Worm (Caenorhabditis elegans) whole organism, dauer: ENCODE data around the gene trpp-4.
"Not testable (repeated sequence)": the region's sequence is repeated elsewhere in the genome, so short reads cannot be mapped to it uniquely, and the experiment has no call there.

Experiments
- unc-62 ChIP-seq: sonication (generic microtip); optimal IDR thresholded peaks from 2 replicates; lab custom pipeline; 2017; ENCODE audit warnings: missing biosample characterization, missing genetic modification reagents, missing genetic modification characterization

The trpp-4 gene

ce11 chrV:9399886-9400373, at the start of gene trpp-4:
Gene trpp-4, plus strand, starts transcription at chrV:9400327.
- no peak for TF ChIP-seq unc-62 (GFP tag; lab: Kevin White, UChicago)

- TF ChIP-seq unc-62 (GFP tag; lab: Kevin White, UChicago) = no peak
Observed at ce11 chrV:9352947-9353346, 47.2 kb upstream of the trpp-4 start, which contains the start of gene srx-46. Gene srx-46, plus strand, starts transcription at chrV:9353247.

ce11 chrV:9355371-9355770, 44.8 kb upstream of the trpp-4 start, which contains the start of gene ttr-40:
Gene ttr-40, minus strand, starts transcription at chrV:9355471.
- TF ChIP-seq unc-62 (GFP tag; lab: Kevin White, UChicago) = no peak

ce11 chrV:9356345-9356744, 43.8 kb upstream of the trpp-4 start, which contains the start of gene ttr-49:
Gene ttr-49, minus strand, starts transcription at chrV:9356515.
- TF ChIP-seq unc-62 (GFP tag; lab: Kevin White, UChicago) = no peak

ce11 chrV:9359674-9360073, 40.5 kb upstream of the trpp-4 start, which contains the start of gene gpa-3:
Gene gpa-3, minus strand, starts transcription at chrV:9359774.
- TF ChIP-seq unc-62 (GFP tag; lab: Kevin White, UChicago) = no peak

- no peak for TF ChIP-seq unc-62 (GFP tag; lab: Kevin White, UChicago)
Observed at ce11 chrV:9370986-9371385, 29.1 kb upstream of the trpp-4 start, which contains the start of gene E02C12.6. Gene E02C12.6, minus strand, starts transcription at chrV:9371086.

ce11 chrV:9373473-9373872, 26.7 kb upstream of the trpp-4 start, which contains the start of gene E02C12.8:
Gene E02C12.8, minus strand, starts transcription at chrV:9373613.
- TF ChIP-seq unc-62 (GFP tag; lab: Kevin White, UChicago) = no peak

- TF ChIP-seq unc-62 (GFP tag; lab: Kevin White, UChicago) = no peak
Observed at ce11 chrV:9375378-9375777, 24.7 kb upstream of the trpp-4 start, which contains the start of gene E02C12.9. Gene E02C12.9, minus strand, starts transcription at chrV:9375478.

- no peak for TF ChIP-seq unc-62 (GFP tag; lab: Kevin White, UChicago)
Observed at ce11 chrV:9376417-9376816, 23.7 kb upstream of the trpp-4 start, which contains the start of gene E02C12.19. Gene E02C12.19, minus strand, starts transcription at chrV:9376517.

- TF ChIP-seq unc-62 (GFP tag; lab: Kevin White, UChicago) = no peak
Observed at ce11 chrV:9378335-9378734, 21.8 kb upstream of the trpp-4 start, which contains the start of gene E02C12.10. Gene E02C12.10, minus strand, starts transcription at chrV:9378409.

ce11 chrV:9379808-9380207, 20.3 kb upstream of the trpp-4 start, which contains the start of gene E02C12.11:
Gene E02C12.11, minus strand, starts transcription at chrV:9379908.
- not testable (repeated sequence) for TF ChIP-seq unc-62 (GFP tag; lab: Kevin White, UChicago)

- TF ChIP-seq unc-62 (GFP tag; lab: Kevin White, UChicago) = no peak
Observed at ce11 chrV:9381846-9382363, 18.2 kb upstream of the trpp-4 start, which contains the start of gene E02C12.12. Gene E02C12.12, minus strand, starts transcription at chrV:9382313.

ce11 chrV:9382538-9383328, 17.4 kb upstream of the trpp-4 start:
- TF ChIP-seq unc-62 (GFP tag; lab: Kevin White, UChicago) = no peak

- no peak for TF ChIP-seq unc-62 (GFP tag; lab: Kevin White, UChicago)
Observed at ce11 chrV:9384359-9384758, 15.8 kb upstream of the trpp-4 start.

- TF ChIP-seq unc-62 (GFP tag; lab: Kevin White, UChicago) = no peak
Observed at ce11 chrV:9384949-9385348, 15.2 kb upstream of the trpp-4 start.

- TF ChIP-seq unc-62 (GFP tag; lab: Kevin White, UChicago) = no peak
Observed at ce11 chrV:9386143-9386542, 14.0 kb upstream of the trpp-4 start, which contains the start of gene hum-2. Gene hum-2, plus strand, starts transcription at chrV:9386175.
